Fruit fly (Drosophila melanogaster): ENCODE data around the gene CG17746.

The CG17746 gene

DNA sequence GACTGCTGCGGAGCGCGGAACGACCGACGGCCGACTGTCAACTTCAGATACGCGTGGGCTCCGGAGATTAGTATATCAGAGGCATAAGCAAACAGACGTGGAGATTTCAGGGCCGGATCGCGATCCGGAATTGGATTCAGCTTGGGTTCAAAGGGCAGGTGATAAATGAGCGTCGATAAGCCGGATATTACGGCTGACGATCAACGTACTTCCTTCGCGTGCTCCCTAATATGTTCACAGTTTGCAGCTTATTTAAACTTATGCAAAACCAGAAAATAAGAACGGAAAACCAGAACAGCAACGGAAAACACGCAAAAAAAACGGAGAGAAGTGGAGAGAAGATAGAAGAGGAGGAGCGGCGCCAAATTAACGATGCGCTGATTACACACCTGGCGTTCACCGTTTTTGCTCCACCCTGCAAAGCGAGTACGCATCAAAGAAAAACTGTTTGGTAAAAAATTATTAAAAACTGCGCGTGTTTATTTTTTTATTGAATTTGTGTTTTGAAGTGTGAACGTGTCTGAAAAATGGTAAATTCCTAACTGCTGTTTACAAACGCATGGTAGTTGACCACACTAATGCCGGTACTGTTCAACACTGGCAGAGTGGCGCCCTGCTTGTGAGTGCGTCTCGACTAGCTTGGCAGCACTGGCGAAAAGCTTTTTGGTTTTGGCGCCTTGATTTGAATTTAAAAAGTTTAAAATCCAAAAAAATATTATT, at the start of gene CG17746:
Gene CG17746 (minus strand): TSS at position 546 of the 720 bp plus-strand sequence.
- TF ChIP-seq Lpt (GFP tag; optimal IDR thresholded peaks at IDR 0.05) (no peak), pdm3 (GFP tag; optimal IDR thresholded peaks at IDR 0.05) (no peak), ss (GFP tag; optimal IDR thresholded peaks at IDR 0.05) (peak in 1 of 2 experiments; percentile 48), CG1621 (tag; optimal IDR thresholded peaks at IDR 0.05) (no peak), Eip93F (GFP tag; optimal IDR thresholded peaks at IDR 0.05) (no peak), fd85E (GFP tag; optimal IDR thresholded peaks at IDR 0.05) (no peak), CG11762 (GFP tag; optimal IDR thresholded peaks at IDR 0.05; ENCODE audit: insufficient read depth) (no peak), Ets21C (GFP tag; optimal IDR thresholded peaks at IDR 0.05) (no peak), lz (GFP tag; optimal IDR thresholded peaks at IDR 0.05) (peak; percentile 38), Gug (GFP tag; IDR thresholded peaks at IDR 0.05) (0 out of 2 replicates have a peak, but pooled peaks have one; percentile 12), Hr39 (GFP tag; optimal IDR thresholded peaks at IDR 0.05) (no peak), CG7368 (GFP tag; optimal IDR thresholded peaks at IDR 0.05) (no peak), CG11294 (GFP tag; IDR thresholded peaks at IDR 0.05) (no peak), Eip78C (GFP tag) (peak; percentile 76), vri (GFP tag; optimal IDR thresholded peaks at IDR 0.05) (no peak), esn (GFP tag; optimal IDR thresholded peaks at IDR 0.05) (peak; percentile 0), CG8119 (GFP tag; IDR thresholded peaks at IDR 0.05) (no peak), fd59A (GFP tag; optimal IDR thresholded peaks at IDR 0.05) (no peak), CG31627 (GFP tag; optimal IDR thresholded peaks at IDR 0.05) (peak; percentile 35), dsx (GFP tag; optimal IDR thresholded peaks at IDR 0.05; ENCODE audit: poor library complexity, severe bottlenecking) (no peak), CG8632 (GFP tag; optimal IDR thresholded peaks at IDR 0.05) (no peak), CG34406 (GFP tag; optimal IDR thresholded peaks at IDR 0.05) (no peak), Met (GFP tag; optimal IDR thresholded peaks at IDR 0.05) (no peak), achi (GFP tag; optimal IDR thresholded peaks at IDR 0.05) (no peak), fkh (GFP tag; optimal IDR thresholded peaks at IDR 0.05) (peak; percentile 43), CG6276 (GFP tag; optimal IDR thresholded peaks at IDR 0.05) (no peak), topi (GFP tag; optimal IDR thresholded peaks at IDR 0.05) (no peak), CG8319 (GFP tag; optimal IDR thresholded peaks at IDR 0.05) (no peak), Sox102F (GFP tag; optimal IDR thresholded peaks at IDR 0.05) (no peak), CG4318 (GFP tag; optimal IDR thresholded peaks at IDR 0.05) (no peak), Ets96B (tag; optimal IDR thresholded peaks at IDR 0.05) (no peak), dac (GFP tag; optimal IDR thresholded peaks at IDR 0.05) (no peak), CG16779 (tag; optimal IDR thresholded peaks at IDR 0.05) (no peak), salr (GFP tag; optimal IDR thresholded peaks at IDR 0.05) (no peak), Smox (GFP tag; optimal IDR thresholded peaks at IDR 0.05) (no peak), CG6163 (GFP tag; IDR thresholded peaks at IDR 0.05) (no peak), Hr38 (GFP tag; optimal IDR thresholded peaks at IDR 0.05) (no peak), spab (GFP tag; optimal IDR thresholded peaks at IDR 0.05) (no peak), net (GFP tag; optimal IDR thresholded peaks at IDR 0.05) (no peak), CG6854 (GFP tag; optimal IDR thresholded peaks at IDR 0.05) (peak; percentile 13), CG10631 (GFP tag; optimal IDR thresholded peaks at IDR 0.05) (no peak), OdsH (GFP tag; optimal IDR thresholded peaks at IDR 0.05) (no peak), Blimp-1 (GFP tag; optimal IDR thresholded peaks at IDR 0.05) (no peak), CG10669 (GFP tag; optimal IDR thresholded peaks at IDR 0.05) (no peak), CG32006 (GFP tag; optimal IDR thresholded peaks at IDR 0.05) (no peak), Eip75B (GFP tag; optimal IDR thresholded peaks at IDR 0.05) (no peak), svp (GFP tag) (peak; percentile 93), Hr4 (GFP tag; optimal IDR thresholded peaks at IDR 0.05) (no peak), CG3032 (tag; optimal IDR thresholded peaks at IDR 0.05) (no peak), CG11902 (GFP tag; optimal IDR thresholded peaks at IDR 0.05) (no peak), Sox15 (GFP tag; optimal IDR thresholded peaks at IDR 0.05) (no peak), CG6792 (GFP tag; optimal IDR thresholded peaks at IDR 0.05) (no peak)
